Worm (Caenorhabditis elegans): ENCODE measurements around the gene clec-228.

The clec-228 gene

ce11 chrV:15339363-15339762, at the start of gene clec-228:
clec-228 (minus strand) TSS chrV:15339463.
- TF ChIP-seq flt-1 (GFP tag; IDR thresholded peaks at IDR 0.05) (no peak), tab-1 (GFP tag; IDR thresholded peaks at IDR 0.05) (no peak), ztf-23 (GFP tag; IDR thresholded peaks at IDR 0.05) (no peak), ref-1 (GFP tag; conservative IDR thresholded peaks at IDR 0.05) (no peak), cog-1 (tag; optimal IDR thresholded peaks at IDR 0.05) (no peak), med-1 (GFP tag; optimal IDR thresholded peaks at IDR 0.05; ENCODE audit: insufficient read depth) (no peak), klf-2 (GFP tag; conservative IDR thresholded peaks at IDR 0.05) (no peak)

- TF ChIP-seq med-1 (GFP tag; optimal IDR thresholded peaks at IDR 0.05; ENCODE audit: insufficient read depth) (no peak), flt-1 (GFP tag; IDR thresholded peaks at IDR 0.05) (no peak), ztf-29 (GFP tag; IDR thresholded peaks at IDR 0.05) (no peak), ztf-23 (GFP tag; IDR thresholded peaks at IDR 0.05) (no peak), T22C8.4 (GFP tag; IDR thresholded peaks at IDR 0.05) (no peak), cog-1 (tag; optimal IDR thresholded peaks at IDR 0.05) (no peak), ref-1 (GFP tag; conservative IDR thresholded peaks at IDR 0.05) (no peak), klf-2 (GFP tag; conservative IDR thresholded peaks at IDR 0.05) (no peak), tab-1 (GFP tag; IDR thresholded peaks at IDR 0.05) (no peak)
Measured at ce11 chrV:15388820-15389384, 49.6 kb upstream of the clec-228 start, which contains the start of gene srh-170. srh-170 (minus strand) TSS chrV:15388870.

- TF ChIP-seq T22C8.4 (GFP tag; IDR thresholded peaks at IDR 0.05) = no peak
- TF ChIP-seq ztf-23 (GFP tag; IDR thresholded peaks at IDR 0.05) = no peak
- TF ChIP-seq med-1 (GFP tag; optimal IDR thresholded peaks at IDR 0.05; ENCODE audit: insufficient read depth) = no peak
- TF ChIP-seq flt-1 (GFP tag; IDR thresholded peaks at IDR 0.05) = no peak
- no peak for TF ChIP-seq klf-2 (GFP tag; conservative IDR thresholded peaks at IDR 0.05)
- no peak for TF ChIP-seq ref-1 (GFP tag; conservative IDR thresholded peaks at IDR 0.05)
- TF ChIP-seq cog-1 (tag; optimal IDR thresholded peaks at IDR 0.05) = no peak
- no peak for TF ChIP-seq tab-1 (GFP tag; IDR thresholded peaks at IDR 0.05)
- TF ChIP-seq ztf-29 (GFP tag; IDR thresholded peaks at IDR 0.05) = no peak
Measured at ce11 chrV:15384733-15385132, 45.5 kb upstream of the clec-228 start, which contains the start of gene str-102. str-102 (plus strand) TSS chrV:15385033.

DNA sequence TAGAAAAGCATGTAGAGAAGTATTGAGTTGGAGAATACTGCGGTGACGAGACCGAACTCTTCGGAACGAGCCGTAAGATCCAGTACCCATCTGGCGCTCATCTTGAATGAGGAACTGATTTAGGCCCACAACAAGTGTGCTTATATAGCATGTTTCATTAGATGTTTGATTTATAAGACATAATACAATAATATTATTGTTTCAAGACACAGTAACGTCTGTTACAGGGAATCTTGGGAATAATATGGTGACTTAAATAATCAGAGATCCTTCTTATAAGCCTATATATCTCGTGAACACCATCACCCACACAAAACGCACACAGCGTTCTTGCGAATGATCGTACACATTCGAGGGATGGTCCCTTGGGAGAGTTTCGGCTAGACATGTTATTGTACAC, 44.5 kb upstream of the clec-228 start, which contains the start of gene str-88:
Gene str-88 (minus strand): TSS at position 101 of the 400 bp plus-strand sequence.
- TF ChIP-seq ztf-23 (GFP tag; IDR thresholded peaks at IDR 0.05) = no peak
- no peak for TF ChIP-seq klf-2 (GFP tag; conservative IDR thresholded peaks at IDR 0.05)
- no peak for TF ChIP-seq flt-1 (GFP tag; IDR thresholded peaks at IDR 0.05)
- TF ChIP-seq ref-1 (GFP tag; conservative IDR thresholded peaks at IDR 0.05) = no peak
- TF ChIP-seq med-1 (GFP tag; optimal IDR thresholded peaks at IDR 0.05; ENCODE audit: insufficient read depth) = no peak
- TF ChIP-seq ztf-29 (GFP tag; IDR thresholded peaks at IDR 0.05) = no peak
- no peak for TF ChIP-seq T22C8.4 (GFP tag; IDR thresholded peaks at IDR 0.05)
- TF ChIP-seq cog-1 (tag; optimal IDR thresholded peaks at IDR 0.05) = no peak
- TF ChIP-seq tab-1 (GFP tag; IDR thresholded peaks at IDR 0.05) = no peak

DNA sequence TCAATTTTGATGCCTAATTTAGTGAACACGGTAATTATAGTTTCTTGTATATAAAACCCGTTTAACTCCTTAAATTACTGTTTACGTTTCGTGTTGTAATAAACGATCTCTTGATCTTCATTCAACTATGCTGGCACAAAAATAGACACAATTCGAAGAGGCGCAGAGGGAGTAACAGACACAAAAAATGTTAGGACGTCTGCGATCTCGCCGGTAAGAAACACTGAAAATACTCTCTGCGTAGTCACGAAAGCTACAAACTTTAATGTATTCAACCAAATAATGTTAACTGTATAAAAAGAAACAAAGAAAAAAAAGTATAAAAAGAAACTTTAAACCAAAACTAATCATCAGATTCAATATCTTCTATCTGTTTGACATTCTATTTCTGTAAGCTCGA, 41.6 kb upstream of the clec-228 start, which contains the start of gene dhs-23:
Gene dhs-23 (plus strand): TSS at position 363 of the 400 bp plus-strand sequence.
- TF ChIP-seq ztf-29 (GFP tag; IDR thresholded peaks at IDR 0.05) (no peak), klf-2 (GFP tag; conservative IDR thresholded peaks at IDR 0.05) (no peak), med-1 (GFP tag; optimal IDR thresholded peaks at IDR 0.05; ENCODE audit: insufficient read depth) (no peak), ztf-23 (GFP tag; IDR thresholded peaks at IDR 0.05) (no peak), tab-1 (GFP tag; IDR thresholded peaks at IDR 0.05) (no peak), flt-1 (GFP tag; IDR thresholded peaks at IDR 0.05) (no peak), ref-1 (GFP tag; conservative IDR thresholded peaks at IDR 0.05) (no peak), cog-1 (tag; optimal IDR thresholded peaks at IDR 0.05) (no peak), T22C8.4 (GFP tag; IDR thresholded peaks at IDR 0.05) (no peak)

DNA sequence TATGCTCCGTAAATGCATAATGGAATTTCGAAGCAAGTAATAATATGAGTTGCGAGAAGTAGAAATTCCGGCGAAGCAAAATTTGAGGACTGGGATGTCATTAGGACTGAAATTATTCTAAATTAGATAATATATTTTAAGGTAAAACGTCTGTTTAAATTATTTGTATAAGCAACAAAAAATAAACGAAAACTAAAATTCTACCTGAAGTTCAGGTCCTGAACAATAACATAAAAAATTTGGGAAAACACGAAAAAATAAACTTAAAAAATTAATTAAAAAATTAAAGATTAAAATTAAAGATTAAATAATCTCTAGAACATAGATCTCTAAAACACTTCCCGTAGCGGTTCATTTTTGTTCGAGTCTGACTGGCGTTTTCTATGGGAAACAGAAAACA, 40.6 kb upstream of the clec-228 start, which contains the start of gene srh-251:
Gene srh-251 (minus strand): TSS at position 101 of the 400 bp plus-strand sequence.
- TF ChIP-seq tab-1 (GFP tag; IDR thresholded peaks at IDR 0.05) (no peak), flt-1 (GFP tag; IDR thresholded peaks at IDR 0.05) (no peak), ref-1 (GFP tag; conservative IDR thresholded peaks at IDR 0.05) (no peak), ztf-23 (GFP tag; IDR thresholded peaks at IDR 0.05) (no peak), ztf-29 (GFP tag; IDR thresholded peaks at IDR 0.05) (no peak), klf-2 (GFP tag; conservative IDR thresholded peaks at IDR 0.05) (no peak), med-1 (GFP tag; optimal IDR thresholded peaks at IDR 0.05; ENCODE audit: insufficient read depth) (no peak), cog-1 (tag; optimal IDR thresholded peaks at IDR 0.05) (no peak), T22C8.4 (GFP tag; IDR thresholded peaks at IDR 0.05) (no peak)

ce11 chrV:15377903-15378302, 38.6 kb upstream of the clec-228 start, which contains the start of gene srh-122:
srh-122 (minus strand) TSS chrV:15378003.
- TF ChIP-seq ref-1 (GFP tag; conservative IDR thresholded peaks at IDR 0.05) = no peak
- no peak for TF ChIP-seq flt-1 (GFP tag; IDR thresholded peaks at IDR 0.05)
- TF ChIP-seq ztf-23 (GFP tag; IDR thresholded peaks at IDR 0.05) = no peak
- no peak for TF ChIP-seq klf-2 (GFP tag; conservative IDR thresholded peaks at IDR 0.05)
- no peak for TF ChIP-seq tab-1 (GFP tag; IDR thresholded peaks at IDR 0.05)
- TF ChIP-seq med-1 (GFP tag; optimal IDR thresholded peaks at IDR 0.05; ENCODE audit: insufficient read depth) = no peak
- no peak for TF ChIP-seq ztf-29 (GFP tag; IDR thresholded peaks at IDR 0.05)
- no peak for TF ChIP-seq T22C8.4 (GFP tag; IDR thresholded peaks at IDR 0.05)
- TF ChIP-seq cog-1 (tag; optimal IDR thresholded peaks at IDR 0.05) = no peak

DNA sequence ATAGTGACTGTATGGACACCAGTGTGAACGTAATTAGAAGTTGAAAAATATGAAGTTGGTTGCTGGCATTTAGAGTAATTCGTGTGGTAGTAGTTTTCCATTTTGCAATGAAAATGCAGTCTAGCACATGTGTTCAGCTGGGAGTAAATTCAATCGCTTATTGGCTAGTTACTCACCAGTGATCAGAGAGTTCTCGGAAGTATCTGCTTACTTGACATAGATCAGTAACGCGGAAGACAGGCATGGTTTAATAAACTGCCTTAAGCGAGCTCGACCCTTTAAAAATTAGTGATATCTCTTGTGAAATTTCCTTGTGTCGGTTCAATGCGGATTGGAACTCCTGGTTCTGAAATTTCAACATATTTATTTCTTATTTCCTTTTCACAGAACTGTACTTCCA, 37.0 kb upstream of the clec-228 start, which contains the start of gene srh-52:
Gene srh-52 (minus strand): TSS at position 101 of the 400 bp plus-strand sequence.
- TF ChIP-seq T22C8.4 (GFP tag; IDR thresholded peaks at IDR 0.05) = no peak
- no peak for TF ChIP-seq ref-1 (GFP tag; conservative IDR thresholded peaks at IDR 0.05)
- no peak for TF ChIP-seq cog-1 (tag; optimal IDR thresholded peaks at IDR 0.05)
- TF ChIP-seq tab-1 (GFP tag; IDR thresholded peaks at IDR 0.05) = no peak
- no peak for TF ChIP-seq klf-2 (GFP tag; conservative IDR thresholded peaks at IDR 0.05)
- no peak for TF ChIP-seq med-1 (GFP tag; optimal IDR thresholded peaks at IDR 0.05; ENCODE audit: insufficient read depth)
- TF ChIP-seq ztf-23 (GFP tag; IDR thresholded peaks at IDR 0.05) = no peak
- no peak for TF ChIP-seq ztf-29 (GFP tag; IDR thresholded peaks at IDR 0.05)
- TF ChIP-seq flt-1 (GFP tag; IDR thresholded peaks at IDR 0.05) = no peak

- TF ChIP-seq ztf-29 (GFP tag; IDR thresholded peaks at IDR 0.05) (no peak), cog-1 (tag; optimal IDR thresholded peaks at IDR 0.05) (no peak), klf-2 (GFP tag; conservative IDR thresholded peaks at IDR 0.05) (no peak), flt-1 (GFP tag; IDR thresholded peaks at IDR 0.05) (no peak)
Measured at ce11 chrV:15369707-15370106, 30.4 kb upstream of the clec-228 start, which contains the start of gene nhr-269. nhr-269 (minus strand) TSS chrV:15369807.
